Worm (Caenorhabditis elegans) whole organism, early embryonic: ENCODE results near the gene abu-12.

Experiments used
- F13C5.2 ChIP-seq: sonication (generic microtip); optimal IDR thresholded peaks from 2 replicates; lab custom pipeline; 2017; ENCODE audit warnings: mild to moderate bottlenecking, missing genetic modification characterization, inconsistent platforms, missing compliant biosample characterization
- aly-1 ChIP-seq: sonication (generic microtip); optimal IDR thresholded peaks from 2 replicates; lab custom pipeline; 2016; ENCODE audit warnings: missing genetic modification characterization, missing compliant biosample characterization
- ama-1 ChIP-seq: fragments of 150-350 bp; optimal IDR thresholded peaks from 2 replicates; lab custom pipeline; 2014
- ceh-13 ChIP-seq: fragments of 200-800 bp; sonication (Bioruptor generic); optimal IDR thresholded peaks from 2 replicates; lab custom pipeline; 2018; ENCODE audit warnings: mild to moderate bottlenecking, missing genetic modification characterization, missing compliant biosample characterization
- flt-1 ChIP-seq: fragments of 200-800 bp; sonication (Bioruptor generic); IDR thresholded peaks from 2 replicates; pipeline ENCODE4 v1.3.6; 2022; ENCODE audit warnings: missing genetic modification characterization, missing compliant biosample characterization
- hmbx-1 ChIP-seq: sonication (generic microtip); optimal IDR thresholded peaks from 2 replicates; lab custom pipeline; 2016; ENCODE audit warnings: mild to moderate bottlenecking, missing genetic modification characterization, missing compliant biosample characterization
- hmg-4 ChIP-seq: fragments of 200-800 bp; sonication (Bioruptor generic); optimal IDR thresholded peaks from 2 replicates; lab custom pipeline; 2018; ENCODE audit warnings: mild to moderate bottlenecking, missing genetic modification characterization, missing compliant biosample characterization
- hnd-1 ChIP-seq: sonication (generic microtip); optimal IDR thresholded peaks from 2 replicates; lab custom pipeline; 2016; ENCODE audit warnings: missing genetic modification characterization, missing compliant biosample characterization
- pes-1 ChIP-seq: fragments of 200-800 bp; sonication (Bioruptor generic); IDR thresholded peaks from 2 replicates; pipeline ENCODE4 v1.3.6; 2022; ENCODE audit warnings: missing genetic modification reagents, missing genetic modification characterization, missing compliant biosample characterization
- tbx-11 ChIP-seq: fragments of 200-800 bp; sonication (Bioruptor generic); IDR thresholded peaks from 2 replicates; pipeline ENCODE4 v1.3.6; 2022; ENCODE audit warnings: missing genetic modification characterization, missing compliant biosample characterization
- tra-4 ChIP-seq: sonication (generic microtip); optimal IDR thresholded peaks from 2 replicates; lab custom pipeline; 2017; ENCODE audit warnings: missing genetic modification characterization, missing compliant biosample characterization

ce11 chrX:489635-490105 lies 32.3 kb upstream of the abu-12 start, which contains the start of gene egl-17:
- TF ChIP-seq tra-4 (peak; percentile 82), tbx-11 (GFP tag; lab: Robert Waterston, UW) (peak; percentile 91), aly-1 (tag; lab: Kevin White, UChicago) (peak; percentile 94), ama-1 (no peak), hnd-1 (tag; lab: Kevin White, UChicago) (peak; percentile 90), hmg-4 (GFP tag; lab: Kevin White, UChicago) (peak; percentile 96), flt-1 (GFP tag; lab: Robert Waterston, UW) (peak; percentile 91), hmbx-1 (tag; lab: Kevin White, UChicago) (peak; percentile 82), F13C5.2 (tag; lab: Kevin White, UChicago) (peak; percentile 93), ceh-13 (GFP tag; lab: Kevin White, UChicago) (peak; percentile 86), pes-1 (GFP tag; lab: Robert Waterston, UW) (peak; percentile 96)
